Worm (Caenorhabditis elegans): Measurements from ENCODE around the gene T09D3.9.

T09D3.9 gene

DNA sequence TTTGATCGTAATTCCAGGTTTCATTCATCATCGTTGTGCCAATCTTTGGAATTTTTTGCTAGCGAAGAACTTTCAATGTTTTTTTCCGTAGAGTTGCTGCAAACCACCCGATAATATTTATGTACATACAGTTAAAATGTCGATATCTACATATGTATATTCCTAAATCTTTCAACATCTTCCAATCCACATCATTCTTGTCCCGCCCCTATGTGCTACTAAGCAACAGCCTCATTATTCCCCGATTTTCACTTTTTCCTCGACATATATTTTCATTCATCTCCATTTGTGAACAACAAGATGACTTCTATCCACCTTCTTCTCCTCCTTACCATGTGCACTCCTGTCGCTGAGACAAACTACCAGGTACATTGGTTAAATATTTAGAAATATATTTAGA, 3.4 kb upstream of the T09D3.9 start, which contains the start of gene C35A11.3:
TSS of gene C35A11.3 (plus strand) at position 301 of the 400 bp plus-strand sequence.
- TF ChIP-seq cog-1 (tag; optimal IDR thresholded peaks at IDR 0.05): no peak
- TF ChIP-seq ref-1 (GFP tag; conservative IDR thresholded peaks at IDR 0.05): no peak
- no peak for TF ChIP-seq T22C8.4 (GFP tag; IDR thresholded peaks at IDR 0.05)
- TF ChIP-seq ztf-23 (GFP tag; IDR thresholded peaks at IDR 0.05): no peak
- no peak for TF ChIP-seq ztf-29 (GFP tag; IDR thresholded peaks at IDR 0.05)
- no peak for TF ChIP-seq klf-2 (GFP tag; conservative IDR thresholded peaks at IDR 0.05)
- no peak for TF ChIP-seq tab-1 (GFP tag; IDR thresholded peaks at IDR 0.05)
- no peak for TF ChIP-seq med-1 (GFP tag; optimal IDR thresholded peaks at IDR 0.05; ENCODE audit: insufficient read depth)
- no peak for TF ChIP-seq flt-1 (GFP tag; IDR thresholded peaks at IDR 0.05)

DNA sequence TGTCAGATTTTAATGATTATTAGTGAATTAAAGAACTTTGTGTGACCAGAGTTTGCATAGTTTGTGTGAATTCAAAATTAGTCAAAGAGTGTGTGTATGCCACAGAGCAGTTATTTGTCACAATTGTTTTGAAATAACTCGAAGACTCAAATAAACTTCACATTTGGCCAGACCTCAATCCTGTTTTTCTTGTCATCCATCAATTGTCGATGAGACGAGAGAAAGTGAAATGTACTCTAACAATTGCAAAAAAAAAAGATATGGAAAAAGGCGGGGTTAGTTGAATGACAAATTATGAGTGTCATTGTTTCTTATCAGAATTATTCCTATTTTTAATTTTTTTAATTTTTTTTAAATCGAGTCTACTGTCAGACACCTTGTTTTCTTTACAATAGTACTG, 3.8 kb downstream of the T09D3.9 start, which contains the start of gene T09D3.8:
TSS of gene T09D3.8 (plus strand) at position 301 of the 400 bp plus-strand sequence.
- no peak for TF ChIP-seq med-1 (GFP tag; optimal IDR thresholded peaks at IDR 0.05; ENCODE audit: insufficient read depth)
- TF ChIP-seq cog-1 (tag; optimal IDR thresholded peaks at IDR 0.05): no peak
- TF ChIP-seq ztf-23 (GFP tag; IDR thresholded peaks at IDR 0.05): no peak
- TF ChIP-seq ztf-29 (GFP tag; IDR thresholded peaks at IDR 0.05): no peak
- TF ChIP-seq ref-1 (GFP tag; conservative IDR thresholded peaks at IDR 0.05): no peak
- no peak for TF ChIP-seq flt-1 (GFP tag; IDR thresholded peaks at IDR 0.05)
- TF ChIP-seq klf-2 (GFP tag; conservative IDR thresholded peaks at IDR 0.05): no peak
- TF ChIP-seq tab-1 (GFP tag; IDR thresholded peaks at IDR 0.05): no peak
- TF ChIP-seq T22C8.4 (GFP tag; IDR thresholded peaks at IDR 0.05): no peak

DNA sequence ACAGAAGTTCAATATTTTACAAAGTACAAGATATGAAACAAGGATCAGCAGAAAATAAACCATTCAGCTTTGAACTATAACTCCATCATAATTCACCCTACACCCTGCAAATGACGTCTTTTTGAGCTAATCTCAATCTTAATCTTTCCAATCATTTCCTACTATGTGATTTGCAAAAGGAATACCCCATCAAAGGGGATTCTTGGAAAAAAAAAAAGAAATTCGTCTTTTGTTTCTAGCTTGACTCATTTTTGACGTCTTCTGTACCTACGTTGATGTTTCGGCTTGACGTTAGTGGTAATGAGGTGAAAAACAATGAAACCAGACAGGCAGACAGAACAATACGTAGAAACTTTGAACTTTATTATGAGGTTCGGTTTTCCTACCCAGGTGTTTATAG, 6.5 kb downstream of the T09D3.9 start:
- TF ChIP-seq klf-2 (GFP tag; conservative IDR thresholded peaks at IDR 0.05) (no peak), ztf-23 (GFP tag; IDR thresholded peaks at IDR 0.05) (no peak), med-1 (GFP tag; optimal IDR thresholded peaks at IDR 0.05; ENCODE audit: insufficient read depth) (no peak), tab-1 (GFP tag; IDR thresholded peaks at IDR 0.05) (no peak), ref-1 (GFP tag; conservative IDR thresholded peaks at IDR 0.05) (no peak), flt-1 (GFP tag; IDR thresholded peaks at IDR 0.05) (no peak), T22C8.4 (GFP tag; IDR thresholded peaks at IDR 0.05) (no peak)

- TF ChIP-seq med-1 (GFP tag; optimal IDR thresholded peaks at IDR 0.05; ENCODE audit: insufficient read depth): no peak
- no peak for TF ChIP-seq klf-2 (GFP tag; conservative IDR thresholded peaks at IDR 0.05)
- TF ChIP-seq T22C8.4 (GFP tag; IDR thresholded peaks at IDR 0.05): no peak
These were observed 9.9 kb downstream of the T09D3.9 start, which contains the start of gene nhr-216 for ce11 chrV:5358772-5359171. nhr-216 (minus strand) TSS chrV:5358872.

ce11 chrV:5351483-5351882, 17.2 kb downstream of the T09D3.9 start, which contains the start of gene srd-9:
srd-9 (plus strand) TSS chrV:5351783.
- TF ChIP-seq T22C8.4 (GFP tag; IDR thresholded peaks at IDR 0.05): no peak
- no peak for TF ChIP-seq tab-1 (GFP tag; IDR thresholded peaks at IDR 0.05)
- TF ChIP-seq klf-2 (GFP tag; conservative IDR thresholded peaks at IDR 0.05): no peak
- no peak for TF ChIP-seq cog-1 (tag; optimal IDR thresholded peaks at IDR 0.05)
- no peak for TF ChIP-seq ztf-29 (GFP tag; IDR thresholded peaks at IDR 0.05)
- TF ChIP-seq ztf-23 (GFP tag; IDR thresholded peaks at IDR 0.05): no peak
- TF ChIP-seq flt-1 (GFP tag; IDR thresholded peaks at IDR 0.05): no peak
- TF ChIP-seq med-1 (GFP tag; optimal IDR thresholded peaks at IDR 0.05; ENCODE audit: insufficient read depth): no peak
- no peak for TF ChIP-seq ref-1 (GFP tag; conservative IDR thresholded peaks at IDR 0.05)

DNA sequence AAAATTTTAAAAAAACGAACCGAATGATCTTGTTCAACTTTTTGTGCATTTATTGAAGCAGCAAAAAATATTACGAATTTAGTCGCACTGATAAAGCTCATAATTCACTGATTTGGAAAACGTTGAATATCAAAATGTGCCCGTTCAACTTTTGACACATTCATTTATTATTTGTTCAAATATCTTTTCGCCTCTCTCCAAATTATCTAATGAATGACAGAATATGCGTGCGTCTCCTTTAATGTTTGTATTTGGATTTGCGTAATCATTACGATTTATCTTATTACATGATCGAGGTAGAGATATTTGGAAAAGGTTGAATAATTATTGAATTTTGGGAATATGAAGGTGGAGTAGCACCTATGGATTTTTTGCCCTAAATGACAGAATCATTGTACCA, 19.2 kb downstream of the T09D3.9 start, which contains the start of gene T09D3.3:
TSS of gene T09D3.3 (minus strand) at position 101 of the 400 bp plus-strand sequence.
- TF ChIP-seq med-1 (GFP tag; optimal IDR thresholded peaks at IDR 0.05; ENCODE audit: insufficient read depth) (no peak), ref-1 (GFP tag; conservative IDR thresholded peaks at IDR 0.05) (no peak), T22C8.4 (GFP tag; IDR thresholded peaks at IDR 0.05) (no peak), ztf-23 (GFP tag; IDR thresholded peaks at IDR 0.05) (no peak), ztf-29 (GFP tag; IDR thresholded peaks at IDR 0.05) (no peak), flt-1 (GFP tag; IDR thresholded peaks at IDR 0.05) (no peak), klf-2 (GFP tag; conservative IDR thresholded peaks at IDR 0.05) (no peak), tab-1 (GFP tag; IDR thresholded peaks at IDR 0.05) (no peak), cog-1 (tag; optimal IDR thresholded peaks at IDR 0.05) (no peak)

ce11 chrV:5345419-5345818, 23.3 kb downstream of the T09D3.9 start, which contains the start of gene srg-25:
srg-25 (minus strand) TSS chrV:5345519.
- no peak for TF ChIP-seq flt-1 (GFP tag; IDR thresholded peaks at IDR 0.05)
- no peak for TF ChIP-seq ztf-29 (GFP tag; IDR thresholded peaks at IDR 0.05)
- TF ChIP-seq T22C8.4 (GFP tag; IDR thresholded peaks at IDR 0.05): no peak
- TF ChIP-seq ref-1 (GFP tag; conservative IDR thresholded peaks at IDR 0.05): no peak
- no peak for TF ChIP-seq tab-1 (GFP tag; IDR thresholded peaks at IDR 0.05)
- TF ChIP-seq ztf-23 (GFP tag; IDR thresholded peaks at IDR 0.05): no peak
- TF ChIP-seq cog-1 (tag; optimal IDR thresholded peaks at IDR 0.05): no peak

DNA sequence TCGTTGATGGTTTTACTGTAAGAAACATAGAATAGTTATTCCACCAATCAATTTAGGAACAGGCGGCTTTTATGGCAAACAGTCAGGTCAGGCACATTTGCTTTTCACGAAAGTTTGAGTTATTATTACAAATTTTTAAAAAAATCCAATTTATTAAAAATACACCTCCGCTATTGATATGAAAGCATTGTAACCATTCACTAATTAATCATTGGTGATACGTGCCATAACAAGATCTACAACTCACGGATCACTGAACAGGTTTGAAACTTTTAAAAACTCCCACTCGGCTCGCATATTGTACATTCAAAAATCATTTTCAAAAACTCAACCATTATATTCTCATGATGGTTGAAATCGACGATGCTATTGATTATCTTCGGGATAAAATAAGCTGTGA, 29.2 kb downstream of the T09D3.9 start, which contains the start of gene srg-27:
TSS of gene srg-27 (plus strand) at position 301 of the 400 bp plus-strand sequence.
- no peak for TF ChIP-seq tab-1 (GFP tag; IDR thresholded peaks at IDR 0.05)
- TF ChIP-seq klf-2 (GFP tag; conservative IDR thresholded peaks at IDR 0.05): no peak
- TF ChIP-seq T22C8.4 (GFP tag; IDR thresholded peaks at IDR 0.05): no peak
- no peak for TF ChIP-seq med-1 (GFP tag; optimal IDR thresholded peaks at IDR 0.05; ENCODE audit: insufficient read depth)

- TF ChIP-seq ztf-23 (GFP tag; IDR thresholded peaks at IDR 0.05) (no peak), ztf-29 (GFP tag; IDR thresholded peaks at IDR 0.05) (no peak), flt-1 (GFP tag; IDR thresholded peaks at IDR 0.05) (no peak), klf-2 (GFP tag; conservative IDR thresholded peaks at IDR 0.05) (no peak), med-1 (GFP tag; optimal IDR thresholded peaks at IDR 0.05; ENCODE audit: insufficient read depth) (no peak), tab-1 (GFP tag; IDR thresholded peaks at IDR 0.05) (no peak), T22C8.4 (GFP tag; IDR thresholded peaks at IDR 0.05) (no peak)
These were observed 31.8 kb downstream of the T09D3.9 start, which contains the start of gene srg-29 for ce11 chrV:5336884-5337283. srg-29 (plus strand) TSS chrV:5337184.

DNA sequence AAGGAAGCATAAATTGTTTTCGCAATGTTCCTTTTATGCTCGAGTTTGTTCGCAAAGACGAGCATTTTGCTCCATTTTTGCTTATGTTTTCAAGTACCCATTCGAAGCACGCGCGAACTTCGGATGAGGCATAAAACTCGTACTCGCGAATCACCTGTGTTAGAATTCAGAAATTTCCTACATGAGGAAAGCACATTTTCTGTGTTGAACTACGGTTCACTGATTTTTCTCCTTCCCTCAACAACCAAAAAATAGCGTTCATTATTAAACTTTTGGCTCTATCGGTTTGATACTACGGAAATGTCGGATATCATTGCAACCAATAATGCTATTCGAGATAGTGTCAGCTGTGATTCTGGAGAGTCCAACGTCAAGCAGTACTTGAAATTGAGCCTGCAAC, 34.1 kb downstream of the T09D3.9 start, which contains the start of gene srg-28:
TSS of gene srg-28 (plus strand) at position 301 of the 400 bp plus-strand sequence.
- no peak for TF ChIP-seq ztf-29 (GFP tag; IDR thresholded peaks at IDR 0.05)
- TF ChIP-seq klf-2 (GFP tag; conservative IDR thresholded peaks at IDR 0.05): no peak
- no peak for TF ChIP-seq ref-1 (GFP tag; conservative IDR thresholded peaks at IDR 0.05)
- TF ChIP-seq tab-1 (GFP tag; IDR thresholded peaks at IDR 0.05): no peak
- TF ChIP-seq flt-1 (GFP tag; IDR thresholded peaks at IDR 0.05): no peak
- TF ChIP-seq cog-1 (tag; optimal IDR thresholded peaks at IDR 0.05): no peak
- no peak for TF ChIP-seq T22C8.4 (GFP tag; IDR thresholded peaks at IDR 0.05)
- TF ChIP-seq ztf-23 (GFP tag; IDR thresholded peaks at IDR 0.05): no peak

All from whole organism, midembryonic.